Worm (Caenorhabditis elegans): Measurements from ENCODE around the gene mltn-13.

DNA sequence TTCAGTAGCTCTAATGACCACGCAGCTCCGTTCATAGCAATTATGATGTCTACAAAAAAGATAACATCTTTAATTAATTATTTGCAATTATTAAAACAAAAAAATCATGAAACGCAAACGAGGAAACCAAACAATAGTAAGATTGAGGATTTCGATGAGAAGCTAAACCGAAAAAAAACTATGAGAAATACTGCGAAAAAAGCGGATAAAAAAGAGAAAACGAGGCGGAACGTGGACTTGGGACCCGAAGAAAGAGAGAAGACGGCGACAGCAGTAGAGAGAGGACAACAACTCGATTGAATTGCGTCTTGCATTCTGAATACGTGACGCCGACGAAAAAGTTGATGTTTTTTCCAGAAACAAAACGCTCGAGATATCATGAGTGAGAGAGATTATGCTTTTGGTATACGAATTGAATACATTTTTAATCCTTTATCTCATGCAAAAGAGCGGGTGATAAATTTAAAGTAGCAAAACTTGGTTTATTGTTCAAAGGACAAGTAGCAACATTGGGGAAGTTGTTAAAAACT, 40.7 kb upstream of the mltn-13 start, which contains the start of gene ncr-1:
- TF ChIP-seq ceh-14 (tag; optimal IDR thresholded peaks at IDR 0.05) (no peak), ceh-45 (GFP tag; IDR thresholded peaks at IDR 0.05) (no peak)

Measured in whole organism, late embryonic.